Fruit fly (Drosophila melanogaster): ENCODE data around the gene Uros1.

Gene Uros1

DNA sequence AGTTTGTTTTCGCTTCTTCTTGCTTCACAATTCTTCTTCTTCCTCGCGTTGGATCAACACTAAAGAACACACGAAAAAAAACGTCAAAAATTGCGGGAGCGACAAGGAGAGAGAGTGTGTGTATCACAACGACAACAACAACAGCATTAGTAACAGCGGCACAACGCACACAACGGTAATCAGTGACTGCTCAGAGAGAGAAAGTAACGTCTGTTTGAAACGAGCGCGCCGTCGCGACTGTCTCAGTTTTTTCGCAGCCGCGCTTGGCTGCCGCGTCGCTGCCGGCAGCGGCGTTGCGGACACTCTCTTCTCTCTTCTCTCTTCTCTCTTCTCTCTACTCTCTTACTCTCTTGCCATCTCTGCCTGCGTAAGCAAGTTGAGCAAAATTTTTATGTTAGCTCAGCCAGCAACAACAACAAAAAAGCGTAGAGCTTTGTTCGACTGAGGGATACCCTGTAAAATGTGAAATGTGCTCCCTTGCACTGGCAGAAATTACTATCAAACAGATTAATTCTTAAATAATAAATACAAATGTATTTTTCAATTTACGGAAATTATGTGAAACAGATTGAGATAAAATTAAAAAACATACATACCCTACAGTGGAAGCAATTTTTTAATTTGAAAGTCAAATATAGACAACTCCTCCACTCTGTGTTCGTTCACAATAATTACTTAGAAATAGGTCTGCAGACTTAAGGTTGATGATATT is 8.3 kb downstream of the Uros1 start (continued):
- TF ChIP-seq CkIIα-i1 (GFP tag; IDR thresholded peaks at IDR 0.05) = no peak
- TF ChIP-seq CG10543 (GFP tag; optimal IDR thresholded peaks at IDR 0.05) = peak; percentile 44
- peak; percentile 60 for TF ChIP-seq zfh1 (GFP tag; IDR thresholded peaks at IDR 0.05)
- TF ChIP-seq dati (GFP tag; IDR thresholded peaks at IDR 0.05) = no peak
- peak; percentile 58; the same call in 1 of the 3 replicates for TF ChIP-seq so (GFP tag; IDR thresholded peaks at IDR 0.05)
- TF ChIP-seq dan (GFP tag; IDR thresholded peaks at IDR 0.05) = no peak
- TF ChIP-seq CG17361 (GFP tag; IDR thresholded peaks at IDR 0.05) = peak; percentile 75
- TF ChIP-seq wek (GFP tag; optimal IDR thresholded peaks at IDR 0.05) = no peak
- peak; percentile 57 for TF ChIP-seq ewg (GFP tag; optimal IDR thresholded peaks at IDR 0.05)
- TF ChIP-seq cas (GFP tag; IDR thresholded peaks at IDR 0.05) = no peak
- peak; percentile 49 for TF ChIP-seq tap (tag; optimal IDR thresholded peaks at IDR 0.05)
- peak; percentile 92 for TF ChIP-seq Trl (optimal IDR thresholded peaks at IDR 0.05)
- TF ChIP-seq Trl (GFP tag; optimal IDR thresholded peaks at IDR 0.05) = peak; percentile 26
- peak; percentile 64 for TF ChIP-seq ATbp (GFP tag; optimal IDR thresholded peaks at IDR 0.05)
- no peak for TF ChIP-seq Poxn (GFP tag; IDR thresholded peaks at IDR 0.05)
- peak; percentile 58 for TF ChIP-seq scrt (GFP tag; optimal IDR thresholded peaks at IDR 0.05)
- TF ChIP-seq CG16813 (GFP tag; IDR thresholded peaks at IDR 0.05; ENCODE audit: partially characterized antibody) = no peak
- TF ChIP-seq Stat92E (GFP tag; optimal IDR thresholded peaks at IDR 0.05) = no peak
- TF ChIP-seq Rx (GFP tag; IDR thresholded peaks at IDR 0.05) = peak; percentile 39; the same call in 1 of the 2 replicates
- no peak for TF ChIP-seq corto (GFP tag; optimal IDR thresholded peaks at IDR 0.05)
- TF ChIP-seq MBD-R2 (GFP tag; IDR thresholded peaks at IDR 0.05) = no peak; the same call in 1 of the 2 replicates
- TF ChIP-seq Dad (GFP tag; optimal IDR thresholded peaks at IDR 0.05) = no peak
- peak; percentile 27 for TF ChIP-seq CG15479 (GFP tag; optimal IDR thresholded peaks at IDR 0.05)
- TF ChIP-seq fd64A (GFP tag; optimal IDR thresholded peaks at IDR 0.05) = no peak
- no peak for TF ChIP-seq zen2 (GFP tag; IDR thresholded peaks at IDR 0.05; ENCODE audit: partially characterized antibody)
- 0 out of 2 replicates have a peak, but pooled peaks have one; percentile 30 for TF ChIP-seq CG10959 (GFP tag; IDR thresholded peaks at IDR 0.05)
- peak; percentile 86 for TF ChIP-seq cg (GFP tag; optimal IDR thresholded peaks at IDR 0.05)
- TF ChIP-seq CG3838 (GFP tag; optimal IDR thresholded peaks at IDR 0.05) = no peak
- no peak for TF ChIP-seq CG12744 (GFP tag; optimal IDR thresholded peaks at IDR 0.05)
- TF ChIP-seq Gsc (GFP tag; IDR thresholded peaks at IDR 0.05) = 0 out of 2 replicates have a peak, but pooled peaks have one; percentile 29
- peak; percentile 13 for TF ChIP-seq Spps (tag; optimal IDR thresholded peaks at IDR 0.05)
- peak; percentile 73 for TF ChIP-seq CG9437 (GFP tag; optimal IDR thresholded peaks at IDR 0.05)
- peak; percentile 41; the same call in 1 of the 2 replicates for TF ChIP-seq ato (GFP tag; IDR thresholded peaks at IDR 0.05; ENCODE audit: partially characterized antibody)
- TF ChIP-seq Kr (GFP tag; optimal IDR thresholded peaks at IDR 0.05) = no peak
- TF ChIP-seq CG18764 (GFP tag; optimal IDR thresholded peaks at IDR 0.05) = peak; percentile 41
- no peak for TF ChIP-seq psq (GFP tag; optimal IDR thresholded peaks at IDR 0.05)
- peak; percentile 90 for TF ChIP-seq row (GFP tag; IDR thresholded peaks at IDR 0.05)
- peak; percentile 48 for TF ChIP-seq cato (GFP tag; optimal IDR thresholded peaks at IDR 0.05; ENCODE audit: borderline replicate concordance)
- TF ChIP-seq NK7.1 (GFP tag; optimal IDR thresholded peaks at IDR 0.05) = no peak
- peak; percentile 45 for TF ChIP-seq CG13296 (GFP tag; optimal IDR thresholded peaks at IDR 0.05)
- TF ChIP-seq Fer2 (tag; optimal IDR thresholded peaks at IDR 0.05) = no peak
- TF ChIP-seq CG3163 (GFP tag; optimal IDR thresholded peaks at IDR 0.05) = peak; percentile 87
- peak; percentile 43 for TF ChIP-seq CG8281 (tag; optimal IDR thresholded peaks at IDR 0.05)
- no peak for TF ChIP-seq nau (GFP tag; optimal IDR thresholded peaks at IDR 0.05)
- peak; percentile 78 for TF ChIP-seq grau (tag; optimal IDR thresholded peaks at IDR 0.05)
- no peak for TF ChIP-seq H15 (GFP tag; IDR thresholded peaks at IDR 0.05)
- peak; percentile 11 for TF ChIP-seq CG12299 (tag; optimal IDR thresholded peaks at IDR 0.05)
- no peak for TF ChIP-seq eyg (GFP tag; optimal IDR thresholded peaks at IDR 0.05)
- peak; percentile 27 for TF ChIP-seq Camta (GFP tag; optimal IDR thresholded peaks at IDR 0.05)
- TF ChIP-seq otp (GFP tag; IDR thresholded peaks at IDR 0.05) = peak; percentile 63

Measured in whole organism, embryonic.